Worm (Caenorhabditis elegans) whole organism, early embryonic: Measurements from ENCODE around the gene F41C3.1.

ENCODE experiments used
- F13C5.2 ChIP-seq: sonication (generic microtip); optimal IDR thresholded peaks from 2 replicates; lab custom pipeline; 2017; ENCODE audit warnings: mild to moderate bottlenecking, missing genetic modification characterization, inconsistent platforms, missing compliant biosample characterization
- ama-1 ChIP-seq: fragments of 150-350 bp; optimal IDR thresholded peaks from 2 replicates; lab custom pipeline; 2014
- hnd-1 ChIP-seq: sonication (generic microtip); optimal IDR thresholded peaks from 2 replicates; lab custom pipeline; 2016; ENCODE audit warnings: missing genetic modification characterization, missing compliant biosample characterization
- pes-1 ChIP-seq: fragments of 200-800 bp; sonication (Bioruptor generic); IDR thresholded peaks from 2 replicates; pipeline ENCODE4 v1.3.6; 2022; ENCODE audit warnings: missing genetic modification reagents, missing genetic modification characterization, missing compliant biosample characterization
- sea-1 ChIP-seq: fragments of 200-800 bp; sonication (Bioruptor generic); conservative IDR thresholded peaks from 2 replicates; pipeline ENCODE4 v1.3.6; 2022; ENCODE audit warnings: missing genetic modification characterization, missing compliant biosample characterization
- tbx-11 ChIP-seq: fragments of 200-800 bp; sonication (Bioruptor generic); IDR thresholded peaks from 2 replicates; pipeline ENCODE4 v1.3.6; 2022; ENCODE audit warnings: missing genetic modification characterization, missing compliant biosample characterization
- tbx-37 ChIP-seq: fragments of 200-800 bp; sonication (Bioruptor generic); conservative IDR thresholded peaks from 2 replicates; pipeline ENCODE4 v1.3.6; 2022; ENCODE audit warnings: missing genetic modification reagents, missing genetic modification characterization, missing compliant biosample characterization
- tra-4 ChIP-seq: sonication (generic microtip); optimal IDR thresholded peaks from 2 replicates; lab custom pipeline; 2017; ENCODE audit warnings: missing genetic modification characterization, missing compliant biosample characterization

- TF ChIP-seq tbx-37 (no peak), F13C5.2 (tag; lab: Kevin White, UChicago) (no peak), tra-4 (tag; lab: Kevin White, UChicago) (no peak), ama-1 (lab: Kevin White, UChicago) (no peak), tbx-11 (GFP tag; lab: Robert Waterston, UW) (no peak), pes-1 (no peak), hnd-1 (no peak), sea-1 (GFP tag; lab: Robert Waterston, UW) (no peak)
Measured at ce11 chrII:4737348-4737747, 14.8 kb upstream of the F41C3.1 start, which contains the start of gene ctsa-1.1.
